Worm (Caenorhabditis elegans) whole organism, L1 larva: ENCODE data around the gene F57B1.5.

ENCODE experiments used
- C04F5.9 ChIP-seq: sonication (generic microtip); optimal IDR thresholded peaks from 2 replicates; lab custom pipeline; 2016; ENCODE audit warnings: missing genetic modification characterization, missing compliant biosample characterization
- Y116A8C.19 ChIP-seq: sonication (generic microtip); optimal IDR thresholded peaks from 2 replicates; lab custom pipeline; 2016; ENCODE audit warnings: missing compliant biosample characterization, missing genetic modification characterization, borderline replicate concordance
- blmp-1 ChIP-seq: fragments of 150-350 bp; optimal IDR thresholded peaks from 2 replicates; lab custom pipeline; 2014; ENCODE audit warnings: missing biosample characterization, missing genetic modification characterization
- ceh-8 ChIP-seq: fragments of 200-800 bp; sonication (Bioruptor generic); optimal IDR thresholded peaks from 2 replicates; lab custom pipeline; 2018; ENCODE audit warnings: mild to moderate bottlenecking, missing genetic modification characterization, moderate library complexity, missing compliant biosample characterization
- ceh-88 ChIP-seq: fragments of 200-800 bp; sonication (Bioruptor generic); IDR thresholded peaks from 2 replicates; pipeline ENCODE4 v1.3.6; 2022; ENCODE audit warnings: missing genetic modification characterization, missing compliant biosample characterization
- ceh-90 ChIP-seq: sonication (generic microtip); optimal IDR thresholded peaks from 2 replicates; lab custom pipeline; 2016; ENCODE audit warnings: missing genetic modification characterization, missing compliant biosample characterization
- dsc-1 ChIP-seq: sonication (generic microtip); optimal IDR thresholded peaks from 2 replicates; lab custom pipeline; 2016; ENCODE audit warnings: mild to moderate bottlenecking, missing genetic modification characterization, missing compliant biosample characterization
- elt-2 ChIP-seq: sonication (generic microtip); optimal IDR thresholded peaks from 2 replicates; lab custom pipeline; 2016; ENCODE audit warnings: missing genetic modification characterization, mild to moderate bottlenecking, inconsistent platforms, missing compliant biosample characterization, missing genetic modification reagents
- fkh-8 ChIP-seq: sonication (generic microtip); optimal IDR thresholded peaks from 2 replicates; lab custom pipeline; 2016; ENCODE audit warnings: mild to moderate bottlenecking, missing genetic modification characterization, missing compliant biosample characterization
- hlh-17 ChIP-seq: fragments of 200-800 bp; sonication (Bioruptor generic); optimal IDR thresholded peaks from 2 replicates; lab custom pipeline; 2018; ENCODE audit warnings: missing genetic modification characterization, mild to moderate bottlenecking, missing compliant biosample characterization, moderate library complexity, borderline replicate concordance
- lin-13 ChIP-seq: fragments of 150-350 bp; optimal IDR thresholded peaks from 2 replicates; lab custom pipeline; 2014; ENCODE audit warnings: missing biosample characterization, missing genetic modification reagents, missing genetic modification characterization
- lin-14 ChIP-seq: fragments of 200-800 bp; sonication (Bioruptor generic); optimal IDR thresholded peaks from 2 replicates; lab custom pipeline; 2018; ENCODE audit warnings: mild to moderate bottlenecking, missing genetic modification characterization, moderate library complexity, missing compliant biosample characterization
- lsy-2 ChIP-seq, 2 experiments: fragments of 150-350 bp; optimal IDR thresholded peaks; 2 replicates each; lab custom pipeline; 2014; ENCODE audit warnings: missing biosample characterization in 2 of 2, missing genetic modification characterization in 2 of 2
- nhr-11 ChIP-seq: fragments of 150-350 bp; optimal IDR thresholded peaks from 2 replicates; lab custom pipeline; 2014; ENCODE audit warnings: missing biosample characterization, missing genetic modification characterization
- nhr-19 ChIP-seq: fragments of 200-800 bp; sonication (Bioruptor generic); conservative IDR thresholded peaks from 2 replicates; pipeline ENCODE4 v1.3.6; 2022; ENCODE audit warnings: missing genetic modification characterization, missing compliant biosample characterization
- nhr-20 ChIP-seq: sonication (generic microtip); optimal IDR thresholded peaks from 2 replicates; lab custom pipeline; 2016; ENCODE audit warnings: mild to moderate bottlenecking, missing genetic modification characterization, missing compliant biosample characterization
- nhr-47 ChIP-seq: sonication (generic microtip); optimal IDR thresholded peaks from 2 replicates; lab custom pipeline; 2016; ENCODE audit warnings: mild to moderate bottlenecking, missing genetic modification characterization, moderate library complexity, missing compliant biosample characterization
- nhr-71 ChIP-seq: sonication (generic microtip); optimal IDR thresholded peaks from 2 replicates; lab custom pipeline; 2016; ENCODE audit warnings: mild to moderate bottlenecking, missing genetic modification characterization, moderate library complexity, missing compliant biosample characterization
- nhr-85 ChIP-seq: sonication (generic microtip); peaks from one replicate; lab custom pipeline; 2016; ENCODE audit warnings: missing genetic modification characterization, inconsistent platforms, missing compliant biosample characterization
- pax-3 ChIP-seq: fragments of 200-800 bp; sonication (Bioruptor generic); optimal IDR thresholded peaks from 2 replicates; lab custom pipeline; 2018; ENCODE audit warnings: mild to moderate bottlenecking, missing genetic modification characterization, moderate library complexity, missing compliant biosample characterization
- sox-4 ChIP-seq: sonication (generic microtip); optimal IDR thresholded peaks from 2 replicates; lab custom pipeline; 2016; ENCODE audit warnings: missing genetic modification characterization, missing compliant biosample characterization
- unc-62 ChIP-seq: fragments of 150-350 bp; optimal IDR thresholded peaks from 2 replicates; lab custom pipeline; 2014; ENCODE audit warnings: missing biosample characterization, missing genetic modification reagents, missing genetic modification characterization
- unc-98 ChIP-seq: fragments of 200-800 bp; sonication (Bioruptor generic); IDR thresholded peaks from 2 replicates; pipeline ENCODE4 v1.3.6; 2022; ENCODE audit warnings: missing genetic modification characterization, missing compliant biosample characterization
- xbp-1 ChIP-seq: sonication (generic microtip); optimal IDR thresholded peaks from 2 replicates; lab custom pipeline; 2016; ENCODE audit warnings: missing genetic modification characterization, missing compliant biosample characterization
- zag-1 ChIP-seq: fragments of 150-350 bp; optimal IDR thresholded peaks from 2 replicates; lab custom pipeline; 2014; ENCODE audit warnings: missing biosample characterization, missing genetic modification characterization

Gene F57B1.5

ce11 chrV:13243205-13243604 lies 35.7 kb downstream of the F57B1.5 start:
- TF ChIP-seq unc-62 (GFP tag; lab: Kevin White, UChicago) (no peak), nhr-19 (no peak), Y116A8C.19 (no peak), fkh-8 (tag; lab: Kevin White, UChicago) (no peak), elt-2 (tag; lab: Kevin White, UChicago) (no peak), nhr-85 (tag; lab: Kevin White, UChicago) (peak; percentile 54), lin-14 (GFP tag; lab: Kevin White, UChicago) (peak; percentile 0), blmp-1 (tag; lab: Kevin White, UChicago) (peak; percentile 85), C04F5.9 (tag; lab: Kevin White, UChicago) (no peak), nhr-20 (tag; lab: Kevin White, UChicago) (no peak), xbp-1 (tag; lab: Kevin White, UChicago) (no peak), zag-1 (tag; lab: Kevin White, UChicago) (no peak), lin-13 (GFP tag; lab: Kevin White, UChicago) (no peak)

- TF ChIP-seq dsc-1 (tag; lab: Kevin White, UChicago) (peak; percentile 7), nhr-11 (tag; lab: Kevin White, UChicago) (no peak)
Observed at ce11 chrV:13249436-13249835, 41.9 kb downstream of the F57B1.5 start, which contains the start of gene odr-3. Gene odr-3 (minus strand): TSS chrV:13249536.

- peak; percentile 16 for TF ChIP-seq nhr-20 (tag; lab: Kevin White, UChicago)
- peak; percentile 61 for TF ChIP-seq sox-4 (tag; lab: Kevin White, UChicago)
- TF ChIP-seq ceh-88 (GFP tag; lab: Robert Waterston, UW) = no peak
- TF ChIP-seq fkh-8 (tag; lab: Kevin White, UChicago) = peak; percentile 87
- TF ChIP-seq pax-3 (tag; lab: Kevin White, UChicago) = peak; percentile 43
- peak; percentile 68 for TF ChIP-seq nhr-71 (tag; lab: Kevin White, UChicago)
- peak; percentile 43 for TF ChIP-seq nhr-85 (tag; lab: Kevin White, UChicago)
- peak; percentile 67 for TF ChIP-seq nhr-47 (tag; lab: Kevin White, UChicago)
- no peak for TF ChIP-seq ceh-8 (GFP tag; lab: Kevin White, UChicago)
- TF ChIP-seq lsy-2 (tag; optimal IDR thresholded peaks at IDR 0.05; lab: Kevin White, UChicago) = peak in 1 of 2 experiments; percentile 23
- no peak for TF ChIP-seq ceh-90
- TF ChIP-seq unc-98 (GFP tag; lab: Robert Waterston, UW) = no peak
- no peak for TF ChIP-seq hlh-17 (GFP tag; lab: Kevin White, UChicago)
- peak; percentile 36 for TF ChIP-seq dsc-1 (tag; lab: Kevin White, UChicago)
Observed at ce11 chrV:13252862-13253261, 45.3 kb downstream of the F57B1.5 start.
